Comparison of ENCODE assay signal across 4 worm cellular contexts in genomic region chrX:7474968-7475433, ce11.
TF ChIP-seq lines count a peak whose summit lies in the region.

TSS of gene coh-1 (minus strand) at chrX:7475018.

TF ChIP-seq in whole organism, L2 larva, 48 proteins besides CTCF, POLR2A, EP300 and RAD21 (continues in another document):
- TF ChIP-seq nhr-129 (tag; optimal IDR thresholded peaks at IDR 0.05; lab: Kevin White, UChicago) (peak; percentile 82), F13H6.1 (tag; optimal IDR thresholded peaks at IDR 0.05; lab: Kevin White, UChicago) (peak; percentile 56), alr-1 (tag; optimal IDR thresholded peaks at IDR 0.05; lab: Kevin White, UChicago) (no peak), ama-1 (optimal IDR thresholded peaks at IDR 0.05; lab: Kevin White, UChicago) (no peak), crh-2 (tag; optimal IDR thresholded peaks at IDR 0.05; lab: Kevin White, UChicago) (peak; percentile 78), C34F6.9 (tag; optimal IDR thresholded peaks at IDR 0.05; lab: Kevin White, UChicago) (peak; percentile 90), lsy-2 (tag; optimal IDR thresholded peaks at IDR 0.05; lab: Kevin White, UChicago) (peak in 1 of 2 experiments; percentile 71), fos-1 (tag; optimal IDR thresholded peaks at IDR 0.05; lab: Kevin White, UChicago) (peak; percentile 61), Y55F3AM.14 (GFP tag; optimal IDR thresholded peaks at IDR 0.05; lab: Kevin White, UChicago) (no peak), sem-4 (tag; optimal IDR thresholded peaks at IDR 0.05; lab: Kevin White, UChicago) (peak; percentile 33), elt-3 (tag; optimal IDR thresholded peaks at IDR 0.05; lab: Kevin White, UChicago) (no peak), R02D3.7 (tag; optimal IDR thresholded peaks at IDR 0.05; lab: Kevin White, UChicago) (no peak), mdl-1 (tag; optimal IDR thresholded peaks at IDR 0.05; lab: Kevin White, UChicago) (no peak), gmeb-1 (tag; optimal IDR thresholded peaks at IDR 0.05; lab: Kevin White, UChicago) (peak; percentile 1), sma-3 (GFP tag; optimal IDR thresholded peaks at IDR 0.05; lab: Kevin White, UChicago) (peak; percentile 33), zag-1 (tag; optimal IDR thresholded peaks at IDR 0.05; lab: Kevin White, UChicago) (no peak), ztf-4 (tag; optimal IDR thresholded peaks at IDR 0.05; lab: Kevin White, UChicago) (peak; percentile 20), mab-5 (tag; optimal IDR thresholded peaks at IDR 0.05; lab: Kevin White, UChicago) (no peak), lin-13 (GFP tag; optimal IDR thresholded peaks at IDR 0.05; lab: Kevin White, UChicago) (peak; percentile 46), sma-9 (GFP tag; optimal IDR thresholded peaks at IDR 0.05; lab: Kevin White, UChicago) (peak; percentile 47), sma-9 (tag; optimal IDR thresholded peaks at IDR 0.05; lab: Kevin White, UChicago) (no peak), lin-11 (tag; optimal IDR thresholded peaks at IDR 0.05; lab: Kevin White, UChicago) (peak; percentile 56), ZK546.5 (tag; optimal IDR thresholded peaks at IDR 0.05; lab: Kevin White, UChicago) (no peak), peb-1 (tag; optimal IDR thresholded peaks at IDR 0.05; lab: Kevin White, UChicago) (no peak)

TF ChIP-seq in whole organism, L4 larva, 104 proteins besides CTCF, POLR2A, EP300 and RAD21 (continues in another document):
- TF ChIP-seq mes-2 (tag; optimal IDR thresholded peaks at IDR 0.05; lab: Kevin White, UChicago; ENCODE audit: poor library complexity, severe bottlenecking) (peak; percentile 66), Y48G9A.11 (GFP tag; IDR thresholded peaks at IDR 0.05; lab: Robert Waterston, UW) (no peak), hlh-30 (tag; optimal IDR thresholded peaks at IDR 0.05; lab: Kevin White, UChicago; ENCODE audit: insufficient read depth) (peak; percentile 32), T26A8.4 (GFP tag; IDR thresholded peaks at IDR 0.05; lab: Robert Waterston, UW) (no peak), nhr-28 (tag; optimal IDR thresholded peaks at IDR 0.05; lab: Kevin White, UChicago) (peak; percentile 43), dve-1 (tag; optimal IDR thresholded peaks at IDR 0.05; lab: Kevin White, UChicago; ENCODE audit: insufficient read depth) (peak; percentile 71), ztf-7 (tag; optimal IDR thresholded peaks at IDR 0.05; lab: Kevin White, UChicago) (no peak), cey-2 (tag; optimal IDR thresholded peaks at IDR 0.05; lab: Kevin White, UChicago; ENCODE audit: borderline replicate concordance, insufficient read depth) (no peak), snpc-1.2 (GFP tag; IDR thresholded peaks at IDR 0.05; lab: Robert Waterston, UW) (no peak), pqm-1 (tag; optimal IDR thresholded peaks at IDR 0.05; lab: Kevin White, UChicago) (no peak), unc-39 (tag; optimal IDR thresholded peaks at IDR 0.05; lab: Kevin White, UChicago) (no peak), lsy-2 (tag; optimal IDR thresholded peaks at IDR 0.05; lab: Kevin White, UChicago) (peak in 1 of 2 experiments; percentile 71), nhr-25 (tag; optimal IDR thresholded peaks at IDR 0.05; lab: Kevin White, UChicago; ENCODE audit: borderline replicate concordance, insufficient read depth) (peak; percentile 45), mdt-29 (GFP tag; IDR thresholded peaks at IDR 0.05; lab: Robert Waterston, UW) (no peak), hlh-11 (tag; optimal IDR thresholded peaks at IDR 0.05; lab: Kevin White, UChicago) (peak; percentile 19), mxl-2 (GFP tag; conservative IDR thresholded peaks at IDR 0.05; lab: Robert Waterston, UW) (no peak), unc-62 (GFP tag; optimal IDR thresholded peaks at IDR 0.05 in 1 of 2; lab: Kevin White, UChicago) (peak in 1 of 2 experiments; percentile 82), unc-62 (tag; optimal IDR thresholded peaks at IDR 0.05; lab: Kevin White, UChicago) (no peak), rbr-2 (tag; optimal IDR thresholded peaks at IDR 0.05; lab: Kevin White, UChicago) (peak; percentile 59), hif-1 (tag; optimal IDR thresholded peaks at IDR 0.05; lab: Kevin White, UChicago) (peak in 1 of 2 experiments; percentile 7), nhr-6 (tag; optimal IDR thresholded peaks at IDR 0.05; lab: Kevin White, UChicago) (peak; percentile 43), mep-1 (tag; optimal IDR thresholded peaks at IDR 0.05; lab: Kevin White, UChicago) (peak; percentile 66)

TF ChIP-seq in whole organism, late embryonic, 69 proteins besides CTCF, POLR2A, EP300 and RAD21:
- peak; percentile 24 for TF ChIP-seq ceh-18 (tag; optimal IDR thresholded peaks at IDR 0.05; lab: Kevin White, UChicago)
- TF ChIP-seq unc-86 (tag; optimal IDR thresholded peaks at IDR 0.05; lab: Kevin White, UChicago), result no peak
- TF ChIP-seq rnt-1 (tag; optimal IDR thresholded peaks at IDR 0.05; lab: Kevin White, UChicago), result peak; percentile 54
- peak; percentile 41 for TF ChIP-seq ceh-34 (tag; optimal IDR thresholded peaks at IDR 0.05; lab: Kevin White, UChicago)
- TF ChIP-seq ceh-48 (tag; optimal IDR thresholded peaks at IDR 0.05; lab: Kevin White, UChicago), result no peak
- TF ChIP-seq unc-42 (tag; optimal IDR thresholded peaks at IDR 0.05; lab: Kevin White, UChicago), result peak; percentile 83
- peak; percentile 2 for TF ChIP-seq ceh-30 (tag; optimal IDR thresholded peaks at IDR 0.05; lab: Kevin White, UChicago)
- no peak for TF ChIP-seq hlh-30 (tag; optimal IDR thresholded peaks at IDR 0.05; lab: Kevin White, UChicago; ENCODE audit: insufficient read depth)
- TF ChIP-seq pros-1 (tag; optimal IDR thresholded peaks at IDR 0.05; lab: Kevin White, UChicago), result peak; percentile 50
- no peak for TF ChIP-seq lim-6 (tag; optimal IDR thresholded peaks at IDR 0.05; lab: Kevin White, UChicago)
- no peak for TF ChIP-seq ceh-19 (GFP tag; optimal IDR thresholded peaks at IDR 0.05; lab: Kevin White, UChicago)
- TF ChIP-seq ceh-31 (tag; optimal IDR thresholded peaks at IDR 0.05; lab: Kevin White, UChicago), result peak; percentile 85
- TF ChIP-seq ceh-24 (tag; optimal IDR thresholded peaks at IDR 0.05; lab: Kevin White, UChicago), result no peak
- peak; percentile 21 for TF ChIP-seq unc-55 (GFP tag; optimal IDR thresholded peaks at IDR 0.05; lab: Kevin White, UChicago)
- no peak for TF ChIP-seq ceh-9 (tag; optimal IDR thresholded peaks at IDR 0.05; lab: Kevin White, UChicago)
- TF ChIP-seq tbx-2 (tag; optimal IDR thresholded peaks at IDR 0.05; lab: Kevin White, UChicago), result peak; percentile 43
- TF ChIP-seq ceh-45 (GFP tag; IDR thresholded peaks at IDR 0.05; lab: Robert Waterston, UW), result no peak
- peak; percentile 68 for TF ChIP-seq nfya-1 (tag; optimal IDR thresholded peaks at IDR 0.05; lab: Kevin White, UChicago)

TF ChIP-seq in whole organism, mixed stage, embryonic, 35 proteins besides CTCF, POLR2A, EP300 and RAD21:
- TF ChIP-seq blmp-1 (tag; optimal IDR thresholded peaks at IDR 0.05; lab: Kevin White, UChicago) (no peak), ces-1 (GFP tag; optimal IDR thresholded peaks at IDR 0.05; lab: Kevin White, UChicago) (peak; percentile 86), mep-1 (tag; optimal IDR thresholded peaks at IDR 0.05; lab: Kevin White, UChicago) (peak; percentile 66), pha-4 (tag; optimal IDR thresholded peaks at IDR 0.05; lab: Kevin White, UChicago) (peak; percentile 62), lsy-2 (tag; optimal IDR thresholded peaks at IDR 0.05; lab: Kevin White, UChicago) (peak; percentile 35), unc-120 (tag; optimal IDR thresholded peaks at IDR 0.05; lab: Kevin White, UChicago; ENCODE audit: poor library complexity, severe bottlenecking) (peak; percentile 74), unc-62 (GFP tag; optimal IDR thresholded peaks at IDR 0.05; lab: Kevin White, UChicago) (peak; percentile 3), nhr-237 (tag; optimal IDR thresholded peaks at IDR 0.05; lab: Kevin White, UChicago) (peak; percentile 35), M03D4.4 (tag; optimal IDR thresholded peaks at IDR 0.05; lab: Kevin White, UChicago) (no peak), bed-3 (GFP tag; optimal IDR thresholded peaks at IDR 0.05; lab: Kevin White, UChicago) (no peak), lin-13 (tag; optimal IDR thresholded peaks at IDR 0.05; lab: Kevin White, UChicago) (peak; percentile 53), ceh-39 (tag; optimal IDR thresholded peaks at IDR 0.05; lab: Kevin White, UChicago) (peak; percentile 61)
